Fruit fly (Drosophila melanogaster): ENCODE data around the gene CG11977.
A peak's percentile ranks its signal among the peaks of the same experiment; 100 is the strongest.

Gene CG11977

dm6 chr3R:9033619-9034401 lies 36.3 kb downstream of the CG11977 start (continued):
- TF ChIP-seq CG10565 (GFP tag; optimal IDR thresholded peaks at IDR 0.05) = no peak
- TF ChIP-seq CG6683 (GFP tag; optimal IDR thresholded peaks at IDR 0.05) = peak; percentile 85
- peak; percentile 94 for TF ChIP-seq CG7556 (GFP tag; optimal IDR thresholded peaks at IDR 0.05)
- no peak for TF ChIP-seq CG9876 (GFP tag; optimal IDR thresholded peaks at IDR 0.05)
- TF ChIP-seq Scr (GFP tag; IDR thresholded peaks at IDR 0.05; ENCODE audit: partially characterized antibody) = no peak
- no peak for TF ChIP-seq pan (optimal IDR thresholded peaks at IDR 0.05)
- TF ChIP-seq pan (GFP tag; optimal IDR thresholded peaks at IDR 0.05 in 1 of 2, IDR thresholded peaks at IDR 0.05 in 1 of 2) = peak in 1 of 2 experiments; percentile 56
- TF ChIP-seq Awh (GFP tag; IDR thresholded peaks at IDR 0.05) = no peak
- peak; percentile 97 for TF ChIP-seq pfk (GFP tag; optimal IDR thresholded peaks at IDR 0.05)
- TF ChIP-seq Hmr (GFP tag; optimal IDR thresholded peaks at IDR 0.05) = peak; percentile 91
- peak; percentile 84 for TF ChIP-seq CG9727 (GFP tag; optimal IDR thresholded peaks at IDR 0.05)
- peak; percentile 85 for TF ChIP-seq dmrt11E (tag; optimal IDR thresholded peaks at IDR 0.05)
- TF ChIP-seq CG17829 (tag; optimal IDR thresholded peaks at IDR 0.05) = peak; percentile 92
- peak; percentile 65 for TF ChIP-seq CG7745 (tag; optimal IDR thresholded peaks at IDR 0.05)
- no peak for TF ChIP-seq gsb (GFP tag; IDR thresholded peaks at IDR 0.05)
- peak; percentile 70 for TF ChIP-seq lbe (GFP tag; optimal IDR thresholded peaks at IDR 0.05)
- TF ChIP-seq amos (GFP tag; IDR thresholded peaks at IDR 0.05; ENCODE audit: partially characterized antibody) = peak; percentile 47; the same call in 1 of the 2 replicates
- TF ChIP-seq Xrp1 (GFP tag; IDR thresholded peaks at IDR 0.05) = peak; percentile 76
- no peak for TF ChIP-seq tll (GFP tag; optimal IDR thresholded peaks at IDR 0.05)
- no peak for TF ChIP-seq prd (optimal IDR thresholded peaks at IDR 0.05)
- no peak; the same call in 1 of the 3 replicates for TF ChIP-seq prd (GFP tag; IDR thresholded peaks at IDR 0.05)
- peak; percentile 86 for TF ChIP-seq Nf-YC (tag; optimal IDR thresholded peaks at IDR 0.05)
- TF ChIP-seq danr (GFP tag; IDR thresholded peaks at IDR 0.05) = no peak; the same call in 1 of the 2 replicates
- peak; percentile 14 for TF ChIP-seq jing (GFP tag; optimal IDR thresholded peaks at IDR 0.05)
- 0 out of 3 replicates have a peak, but pooled peaks have one; percentile 55 for TF ChIP-seq gce (GFP tag; IDR thresholded peaks at IDR 0.05)
- TF ChIP-seq CG11696 (GFP tag; IDR thresholded peaks at IDR 0.05) = no peak
- no peak for TF ChIP-seq ham (GFP tag; IDR thresholded peaks at IDR 0.05)
- TF ChIP-seq CG17912 (GFP tag; optimal IDR thresholded peaks at IDR 0.05) = peak; percentile 54
- peak; percentile 63 for TF ChIP-seq Hr3 (GFP tag; optimal IDR thresholded peaks at IDR 0.05)
- peak; percentile 15 for TF ChIP-seq disco-r (GFP tag; optimal IDR thresholded peaks at IDR 0.05)
- peak; percentile 87 for TF ChIP-seq Med (GFP tag)
- peak; percentile 76 for TF ChIP-seq Drgx (GFP tag; IDR thresholded peaks at IDR 0.05)
- peak; percentile 32 to 57 for TF ChIP-seq chif (GFP tag; optimal IDR thresholded peaks at IDR 0.05)
- no peak for TF ChIP-seq shn (GFP tag; optimal IDR thresholded peaks at IDR 0.05)
- TF ChIP-seq CG17328 (GFP tag; IDR thresholded peaks at IDR 0.05) = peak; percentile 36
- peak; percentile 47 to 78 for TF ChIP-seq crp (GFP tag; optimal IDR thresholded peaks at IDR 0.05)
- peak; percentile 61 for TF ChIP-seq Lhr (GFP tag; optimal IDR thresholded peaks at IDR 0.05)
- TF ChIP-seq unc-4 (GFP tag; IDR thresholded peaks at IDR 0.05; ENCODE audit: partially characterized antibody) = no peak
- TF ChIP-seq ato (GFP tag; IDR thresholded peaks at IDR 0.05; ENCODE audit: partially characterized antibody) = no peak
- no peak for TF ChIP-seq stwl (tag; optimal IDR thresholded peaks at IDR 0.05)
- peak; percentile 41 for TF ChIP-seq chn (GFP tag; optimal IDR thresholded peaks at IDR 0.05)
- no peak for TF ChIP-seq CG17612 (GFP tag; IDR thresholded peaks at IDR 0.05)
- peak; percentile 55 for TF ChIP-seq CG12942 (GFP tag; optimal IDR thresholded peaks at IDR 0.05)
- peak; percentile 76 for TF ChIP-seq Adf1 (GFP tag; IDR thresholded peaks at IDR 0.05)
- TF ChIP-seq psq (GFP tag; optimal IDR thresholded peaks at IDR 0.05) = peak; percentile 55
- peak; percentile 91 for TF ChIP-seq CG12659 (GFP tag; optimal IDR thresholded peaks at IDR 0.05)
- peak; percentile 92 for TF ChIP-seq Jarid2 (GFP tag; optimal IDR thresholded peaks at IDR 0.05)
- TF ChIP-seq grn (GFP tag; optimal IDR thresholded peaks at IDR 0.05) = peak; percentile 14
- TF ChIP-seq Hey (tag; optimal IDR thresholded peaks at IDR 0.05) = peak; percentile 22
